Fruit fly (Drosophila melanogaster): ENCODE results near the gene CG33093.

Gene CG33093

dm6 chr3R:22531801-22532200 is at the start of gene CG33093:
Gene CG33093, minus strand, starts transcription at chr3R:22531922.
- no peak for TF ChIP-seq CG17801 (GFP tag; optimal IDR thresholded peaks at IDR 0.05; ENCODE audit: partially characterized antibody)

dm6 chr3R:22580546-22580945 is 48.8 kb upstream of the CG33093 start, which contains the start of gene CSN6:
Gene CSN6, plus strand, starts transcription at chr3R:22580773.
- TF ChIP-seq CG17801 (GFP tag; optimal IDR thresholded peaks at IDR 0.05; ENCODE audit: partially characterized antibody) = peak; percentile 6

dm6 chr3R:22576979-22577378 is 45.3 kb upstream of the CG33093 start:
- no peak for TF ChIP-seq CG17801 (GFP tag; optimal IDR thresholded peaks at IDR 0.05; ENCODE audit: partially characterized antibody)

dm6 chr3R:22576096-22576697 is 44.5 kb upstream of the CG33093 start:
- TF ChIP-seq CG17801 (GFP tag; optimal IDR thresholded peaks at IDR 0.05; ENCODE audit: partially characterized antibody) = no peak

- TF ChIP-seq CG17801 (GFP tag; optimal IDR thresholded peaks at IDR 0.05; ENCODE audit: partially characterized antibody) = no peak
Measured at dm6 chr3R:22573590-22573989, 41.9 kb upstream of the CG33093 start.

- no peak for TF ChIP-seq CG17801 (GFP tag; optimal IDR thresholded peaks at IDR 0.05; ENCODE audit: partially characterized antibody)
Measured at dm6 chr3R:22569888-22570287, 38.2 kb upstream of the CG33093 start, which contains the start of gene CG33110. Gene CG33110, plus strand, starts transcription at chr3R:22570188.

- no peak for TF ChIP-seq CG17801 (GFP tag; optimal IDR thresholded peaks at IDR 0.05; ENCODE audit: partially characterized antibody)
Measured at dm6 chr3R:22568508-22568907, 36.8 kb upstream of the CG33093 start.

- no peak for TF ChIP-seq CG17801 (GFP tag; optimal IDR thresholded peaks at IDR 0.05; ENCODE audit: partially characterized antibody)
Measured at dm6 chr3R:22565732-22566131, 34.0 kb upstream of the CG33093 start.

dm6 chr3R:22564707-22565106 is 33.0 kb upstream of the CG33093 start:
- TF ChIP-seq CG17801 (GFP tag; optimal IDR thresholded peaks at IDR 0.05; ENCODE audit: partially characterized antibody) = no peak

dm6 chr3R:22564076-22564475 is 32.4 kb upstream of the CG33093 start:
- no peak for TF ChIP-seq CG17801 (GFP tag; optimal IDR thresholded peaks at IDR 0.05; ENCODE audit: partially characterized antibody)

dm6 chr3R:22562502-22562901 is 30.8 kb upstream of the CG33093 start, which contains the start of gene sit:
Gene sit, minus strand, starts transcription at chr3R:22562572.
- no peak for TF ChIP-seq CG17801 (GFP tag; optimal IDR thresholded peaks at IDR 0.05; ENCODE audit: partially characterized antibody)

- TF ChIP-seq CG17801 (GFP tag; optimal IDR thresholded peaks at IDR 0.05; ENCODE audit: partially characterized antibody) = no peak
Measured at dm6 chr3R:22560224-22560623, 28.5 kb upstream of the CG33093 start.

- no peak for TF ChIP-seq CG17801 (GFP tag; optimal IDR thresholded peaks at IDR 0.05; ENCODE audit: partially characterized antibody)
Measured at dm6 chr3R:22558398-22558797, 26.7 kb upstream of the CG33093 start.

- no peak for TF ChIP-seq CG17801 (GFP tag; optimal IDR thresholded peaks at IDR 0.05; ENCODE audit: partially characterized antibody)
Measured at dm6 chr3R:22557100-22557741, 25.5 kb upstream of the CG33093 start.

dm6 chr3R:22552686-22553085 is 21.0 kb upstream of the CG33093 start:
- no peak for TF ChIP-seq CG17801 (GFP tag; optimal IDR thresholded peaks at IDR 0.05; ENCODE audit: partially characterized antibody)

dm6 chr3R:22550306-22550812 is 18.6 kb upstream of the CG33093 start, which contains the start of gene bond:
Gene bond, plus strand, starts transcription at chr3R:22550680.
- peak; percentile 5 for TF ChIP-seq CG17801 (GFP tag; optimal IDR thresholded peaks at IDR 0.05; ENCODE audit: partially characterized antibody)
